Fruit fly (Drosophila melanogaster): ENCODE measurements around the gene vls.

The vls gene

DNA sequence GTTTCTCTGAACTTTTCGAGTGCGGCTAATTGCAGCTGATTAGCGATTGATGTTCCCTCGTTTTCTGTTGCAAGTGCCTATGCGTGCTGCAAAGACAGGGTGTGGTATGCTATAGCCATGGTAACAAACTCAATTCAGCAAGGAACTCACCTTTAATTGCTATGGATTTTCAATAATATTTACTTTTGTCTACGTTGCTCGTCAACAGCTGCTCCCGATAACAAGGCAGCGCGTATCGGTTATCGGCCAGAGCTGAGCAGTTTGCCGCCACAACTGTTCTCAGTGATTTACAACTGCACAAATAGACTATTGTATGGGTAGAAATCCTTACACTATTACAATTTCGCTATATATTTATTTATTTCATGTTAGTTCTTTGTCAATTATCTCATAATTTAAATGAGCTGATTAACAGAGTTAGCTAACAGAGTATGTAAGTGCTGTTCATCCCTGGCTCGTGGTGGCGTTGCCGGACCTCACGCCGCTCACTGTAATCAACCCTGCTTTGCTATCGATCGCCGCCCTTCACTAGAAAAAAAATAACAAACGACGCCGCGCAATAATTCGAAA, 9.8 kb upstream of the vls start, which contains the start of the genes pr and neb (continued):
- TF ChIP-seq sens-2 (GFP tag; IDR thresholded peaks at IDR 0.05) (no peak), da (GFP tag; optimal IDR thresholded peaks at IDR 0.05) (no peak), CG6791 (GFP tag; IDR thresholded peaks at IDR 0.05; ENCODE audit: partially characterized antibody) (no peak), Dp (GFP tag; optimal IDR thresholded peaks at IDR 0.05) (peak; percentile 89), CG18764 (GFP tag; optimal IDR thresholded peaks at IDR 0.05) (no peak), chm (GFP tag; IDR thresholded peaks at IDR 0.05) (peak; percentile 48; the same call in 1 of the 2 replicates), tin (GFP tag; optimal IDR thresholded peaks at IDR 0.05) (peak; percentile 52), Bgb (GFP tag; IDR thresholded peaks at IDR 0.05; ENCODE audit: partially characterized antibody) (no peak), CG12391 (tag; optimal IDR thresholded peaks at IDR 0.05) (peak; percentile 78), E2f2 (GFP tag; IDR thresholded peaks at IDR 0.05) (peak; percentile 94), NC2β (GFP tag; optimal IDR thresholded peaks at IDR 0.05) (no peak), Xrp1 (GFP tag; IDR thresholded peaks at IDR 0.05) (no peak), en (GFP tag; optimal IDR thresholded peaks at IDR 0.05) (no peak), Dip2 (GFP tag; IDR thresholded peaks at IDR 0.05) (no peak), H15 (GFP tag; IDR thresholded peaks at IDR 0.05) (no peak), Dref (GFP tag; IDR thresholded peaks at IDR 0.05) (peak; percentile 94), CG15601 (tag; optimal IDR thresholded peaks at IDR 0.05) (peak; percentile 66), phol (tag; optimal IDR thresholded peaks at IDR 0.05) (peak; percentile 35), NfI (GFP tag; optimal IDR thresholded peaks at IDR 0.05) (peak; percentile 52), Rfx (GFP tag; IDR thresholded peaks at IDR 0.05) (peak; percentile 84), Usf (GFP tag; optimal IDR thresholded peaks at IDR 0.05) (no peak), Sox102F (GFP tag; optimal IDR thresholded peaks at IDR 0.05) (peak; percentile 67), cwo (GFP tag; optimal IDR thresholded peaks at IDR 0.05) (no peak), Gsc (GFP tag; IDR thresholded peaks at IDR 0.05) (no peak), ems (GFP tag; optimal IDR thresholded peaks at IDR 0.05) (no peak), hbn (GFP tag; IDR thresholded peaks at IDR 0.05; ENCODE audit: partially characterized antibody) (no peak), zfh2 (GFP tag; optimal IDR thresholded peaks at IDR 0.05) (peak; percentile 18), C15 (GFP tag; IDR thresholded peaks at IDR 0.05) (no peak), bab2 (GFP tag; optimal IDR thresholded peaks at IDR 0.05) (peak; percentile 23), HLHmδ (GFP tag; optimal IDR thresholded peaks at IDR 0.05) (no peak), CG3407 (GFP tag; optimal IDR thresholded peaks at IDR 0.05) (peak; percentile 15), dm (GFP tag; optimal IDR thresholded peaks at IDR 0.05) (no peak), usp (GFP tag; optimal IDR thresholded peaks at IDR 0.05) (no peak), CG13424 (tag; optimal IDR thresholded peaks at IDR 0.05) (peak; percentile 74), CG6689 (GFP tag; IDR thresholded peaks at IDR 0.05) (0 out of 2 replicates have a peak, but pooled peaks have one; percentile 20), CG30403 (GFP tag; optimal IDR thresholded peaks at IDR 0.05) (peak; percentile 74), CG6854 (GFP tag; optimal IDR thresholded peaks at IDR 0.05) (no peak), CG12659 (GFP tag; optimal IDR thresholded peaks at IDR 0.05) (peak; percentile 79), prd (optimal IDR thresholded peaks at IDR 0.05) (no peak), prd (GFP tag; IDR thresholded peaks at IDR 0.05) (no peak), sisA (GFP tag; IDR thresholded peaks at IDR 0.05) (peak; percentile 59), CG4328 (GFP tag; optimal IDR thresholded peaks at IDR 0.05) (no peak), ttk (GFP tag; IDR thresholded peaks at IDR 0.05) (peak; percentile 57; the same call in 1 of the 2 replicates), CG12942 (GFP tag; optimal IDR thresholded peaks at IDR 0.05) (peak; percentile 51), CG4424 (GFP tag; optimal IDR thresholded peaks at IDR 0.05) (no peak), CG7786 (GFP tag; optimal IDR thresholded peaks at IDR 0.05) (no peak), CG9797 (GFP tag; optimal IDR thresholded peaks at IDR 0.05) (peak; percentile 34)

Measured in whole organism, embryonic.